Fruit fly (Drosophila melanogaster): ENCODE data around the gene CG18858.

dm6 chr2L:20481139-20481858, 22.4 kb upstream of the CG18858 start:
- TF ChIP-seq psq (optimal IDR thresholded peaks at IDR 0.05) (no peak), ttk (optimal IDR thresholded peaks at IDR 0.05) (no peak), Myc (optimal IDR thresholded peaks at IDR 0.05) (no peak), h (optimal IDR thresholded peaks at IDR 0.05) (no peak), Sin3A (optimal IDR thresholded peaks at IDR 0.05) (no peak)
